Fruit fly (Drosophila melanogaster) whole organism, embryonic: ENCODE results near the gene GXIVsPLA2.
A peak's percentile ranks its signal among the peaks of the same experiment; 100 is the strongest.

Experiments used
- Adf1 ChIP-seq: fragments of 200-800 bp; sonication (Bioruptor generic); IDR thresholded peaks from 2 replicates; pipeline ENCODE4 v1.3.6; 2022; ENCODE audit warnings: missing biosample characterization, missing genetic modification characterization
- Atf3 ChIP-seq: fragments of 200-800 bp; sonication (Bioruptor generic); optimal IDR thresholded peaks from 3 replicates; lab custom pipeline; 2016; ENCODE audit warnings: missing biosample characterization, missing genetic modification characterization
- BEAF-32 ChIP-seq: fragments of 200-800 bp; sonication (Bioruptor generic); optimal IDR thresholded peaks from 3 replicates; lab custom pipeline; 2017; ENCODE audit warnings: missing biosample characterization, missing genetic modification characterization, mild to moderate bottlenecking, moderate library complexity, missing genetic modification reagents
- Bgb ChIP-seq: fragments of 200-800 bp; sonication (Bioruptor generic); IDR thresholded peaks from 2 replicates; pipeline ENCODE4 v1.3.6; 2022; ENCODE audit warnings: missing biosample characterization, missing genetic modification characterization; ENCODE audit not compliant: partially characterized antibody
- CG1233 ChIP-seq: fragments of 200-800 bp; sonication (Bioruptor generic); optimal IDR thresholded peaks from 4 replicates; lab custom pipeline; 2018; ENCODE audit warnings: missing biosample characterization, mild to moderate bottlenecking, missing genetic modification characterization
- CG12769 ChIP-seq: fragments of 200-800 bp; sonication (Bioruptor generic); optimal IDR thresholded peaks from 2 replicates; lab custom pipeline; 2019; ENCODE audit warnings: missing biosample characterization, mild to moderate bottlenecking, missing genetic modification characterization, moderate library complexity
- CG13296 ChIP-seq: fragments of 200-800 bp; sonication (Bioruptor generic); optimal IDR thresholded peaks from 3 replicates; lab custom pipeline; 2018; ENCODE audit warnings: missing biosample characterization, mild to moderate bottlenecking, missing genetic modification characterization
- CG15011 ChIP-seq: fragments of 200-800 bp; sonication (Bioruptor generic); optimal IDR thresholded peaks from 3 replicates; lab custom pipeline; 2018; ENCODE audit warnings: missing biosample characterization, mild to moderate bottlenecking, missing genetic modification characterization
- CG15479 ChIP-seq: fragments of 200-800 bp; sonication (Bioruptor generic); optimal IDR thresholded peaks from 3 replicates; lab custom pipeline; 2019; ENCODE audit warnings: missing biosample characterization, mild to moderate bottlenecking, missing genetic modification characterization, moderate library complexity
- CG1832 ChIP-seq: fragments of 200-800 bp; sonication (Bioruptor generic); optimal IDR thresholded peaks from 2 replicates; lab custom pipeline; 2017; ENCODE audit warnings: missing biosample characterization, mild to moderate bottlenecking, missing genetic modification characterization, inconsistent platforms
- CG18764 ChIP-seq: fragments of 200-800 bp; sonication (Bioruptor generic); optimal IDR thresholded peaks from 3 replicates; lab custom pipeline; 2016; ENCODE audit warnings: missing biosample characterization, missing genetic modification characterization
- CG31441 ChIP-seq: fragments of 200-800 bp; sonication (Bioruptor generic); IDR thresholded peaks from 2 replicates; pipeline ENCODE4 v1.3.6; 2022; ENCODE audit warnings: missing biosample characterization, missing genetic modification characterization
- CG6791 ChIP-seq: fragments of 200-800 bp; sonication (Bioruptor generic); IDR thresholded peaks from 3 replicates; pipeline ENCODE4 v1.3.6; 2022; ENCODE audit warnings: missing biosample characterization, missing genetic modification characterization; ENCODE audit not compliant: partially characterized antibody
- CG7987 ChIP-seq: fragments of 200-800 bp; sonication (Bioruptor generic); optimal IDR thresholded peaks from 2 replicates; lab custom pipeline; 2018; ENCODE audit warnings: missing biosample characterization, mild to moderate bottlenecking, missing genetic modification characterization, moderate library complexity
- CG8281 ChIP-seq: fragments of 200-800 bp; sonication (Bioruptor generic); optimal IDR thresholded peaks from 2 replicates; lab custom pipeline; 2018; ENCODE audit warnings: missing biosample characterization, mild to moderate bottlenecking, missing genetic modification characterization, moderate library complexity
- CG8290 ChIP-seq, 3 experiments: fragments of 200-800 bp; sonication (Bioruptor generic); optimal IDR thresholded peaks; 2 replicates each; lab custom pipeline; 2016 to 2019; ENCODE audit warnings: missing biosample characterization in 3 of 3, missing genetic modification characterization in 3 of 3, mild to moderate bottlenecking in 2 of 3, moderate library complexity in 1 of 3
- CG9727 ChIP-seq: fragments of 200-800 bp; sonication (Bioruptor generic); optimal IDR thresholded peaks from 3 replicates; lab custom pipeline; 2017; ENCODE audit warnings: missing biosample characterization, mild to moderate bottlenecking, missing genetic modification characterization
- CHES-1-like ChIP-seq: fragments of 200-800 bp; sonication (Bioruptor generic); optimal IDR thresholded peaks from 2 replicates; lab custom pipeline; 2016; ENCODE audit warnings: missing biosample characterization, missing genetic modification characterization
- E2f2 ChIP-seq: fragments of 200-800 bp; sonication (Bioruptor generic); IDR thresholded peaks from 2 replicates; pipeline ENCODE4 v1.3.6; 2022; ENCODE audit warnings: missing biosample characterization, missing genetic modification characterization
- ERR ChIP-seq: fragments of 200-800 bp; sonication (Bioruptor generic); optimal IDR thresholded peaks from 2 replicates; lab custom pipeline; 2016; ENCODE audit warnings: missing biosample characterization, missing genetic modification characterization
- Hmr ChIP-seq: fragments of 200-800 bp; sonication (Bioruptor generic); optimal IDR thresholded peaks from 3 replicates; lab custom pipeline; 2017; ENCODE audit warnings: mild to moderate bottlenecking, missing biosample characterization, missing genetic modification reagents, missing genetic modification characterization
- Kr ChIP-seq: fragments of 200-800 bp; sonication (Bioruptor generic); optimal IDR thresholded peaks from 2 replicates; lab custom pipeline; 2017; ENCODE audit warnings: missing biosample characterization, mild to moderate bottlenecking, missing genetic modification characterization
- Oaz ChIP-seq: fragments of 200-800 bp; sonication (Bioruptor generic); IDR thresholded peaks from 2 replicates; pipeline ENCODE4 v1.3.6; 2022; ENCODE audit warnings: missing biosample characterization, missing genetic modification characterization
- Pdp1 ChIP-seq, 2 experiments: fragments of 200-800 bp; sonication (Bioruptor generic); optimal IDR thresholded peaks; 3 replicates each; lab custom pipeline; 2016; ENCODE audit warnings: missing biosample characterization in 2 of 2, missing genetic modification characterization in 2 of 2, mild to moderate bottlenecking in 1 of 2, moderate library complexity in 1 of 2
- Rx ChIP-seq: fragments of 200-800 bp; sonication (Bioruptor generic); IDR thresholded peaks from 2 replicates; pipeline ENCODE4 v1.3.6; 2022; ENCODE audit warnings: missing biosample characterization, missing genetic modification characterization
- abd-A ChIP-seq: fragments of 200-800 bp; sonication (Bioruptor generic); optimal IDR thresholded peaks from 3 replicates; lab custom pipeline; 2019; ENCODE audit warnings: missing biosample characterization, mild to moderate bottlenecking, missing genetic modification characterization, moderate library complexity
- crc ChIP-seq: fragments of 200-800 bp; sonication (Bioruptor generic); optimal IDR thresholded peaks from 2 replicates; lab custom pipeline; 2016; ENCODE audit warnings: missing biosample characterization, missing genetic modification characterization
- ken ChIP-seq: fragments of 200-800 bp; sonication (Bioruptor generic); IDR thresholded peaks from 3 replicates; pipeline ENCODE4 v1.3.6; 2022; ENCODE audit warnings: missing biosample characterization, missing genetic modification characterization
- nom ChIP-seq: fragments of 200-800 bp; sonication (Bioruptor generic); optimal IDR thresholded peaks from 2 replicates; lab custom pipeline; 2017; ENCODE audit warnings: missing biosample characterization, missing genetic modification characterization, mild to moderate bottlenecking, moderate library complexity, missing genetic modification reagents
- sd ChIP-seq: fragments of 200-800 bp; sonication (Bioruptor generic); optimal IDR thresholded peaks from 3 replicates; lab custom pipeline; 2018; ENCODE audit warnings: missing biosample characterization, mild to moderate bottlenecking, missing genetic modification characterization, moderate library complexity
- seq ChIP-seq: fragments of 200-800 bp; sonication (Bioruptor generic); IDR thresholded peaks from 2 replicates; pipeline ENCODE4 v1.3.6; 2022; ENCODE audit warnings: missing biosample characterization, missing genetic modification characterization
- slbo ChIP-seq: fragments of 200-800 bp; sonication (Bioruptor generic); IDR thresholded peaks from 2 replicates; pipeline ENCODE4 v1.3.6; 2022; ENCODE audit warnings: missing biosample characterization, missing genetic modification characterization
- sr ChIP-seq: fragments of 200-800 bp; sonication (Bioruptor generic); IDR thresholded peaks from 3 replicates; pipeline ENCODE4 v1.3.6; 2022; ENCODE audit warnings: missing biosample characterization, missing genetic modification characterization
- stwl ChIP-seq: fragments of 200-800 bp; sonication (Bioruptor generic); optimal IDR thresholded peaks from 3 replicates; lab custom pipeline; 2018; ENCODE audit warnings: missing biosample characterization, mild to moderate bottlenecking, missing genetic modification characterization, moderate library complexity
- tup ChIP-seq: fragments of 200-800 bp; sonication (Bioruptor generic); optimal IDR thresholded peaks from 2 replicates; lab custom pipeline; 2016; ENCODE audit warnings: missing biosample characterization, mild to moderate bottlenecking, missing genetic modification characterization, moderate library complexity
- tx ChIP-seq: fragments of 200-800 bp; sonication (Bioruptor generic); optimal IDR thresholded peaks from 2 replicates; lab custom pipeline; 2016; ENCODE audit warnings: missing biosample characterization, missing genetic modification characterization
- vvl ChIP-seq: fragments of 200-800 bp; sonication (Bioruptor generic); IDR thresholded peaks from 2 replicates; pipeline ENCODE4 v1.3.6; 2022; ENCODE audit warnings: missing biosample characterization, missing genetic modification characterization

GXIVsPLA2 gene

dm6 chr3L:15988039-15988546 is 33.2 kb downstream of the GXIVsPLA2 start, which contains the start of gene Hip14 (continued):
- TF ChIP-seq CHES-1-like: no peak
- TF ChIP-seq sd (tag; lab: Kevin White, UChicago): peak; percentile 86
- peak; percentile 22 for TF ChIP-seq CG13296 (GFP tag; lab: Kevin White, UChicago)
- TF ChIP-seq seq: peak; percentile 77
- no peak for TF ChIP-seq Kr (GFP tag; lab: Kevin White, UChicago)
- no peak for TF ChIP-seq tup (GFP tag; lab: Kevin White, UChicago)
- TF ChIP-seq nom (GFP tag; lab: Kevin White, UChicago): peak; percentile 57
- peak; percentile 16; the same call in 1 of the 2 replicates for TF ChIP-seq Adf1 (GFP tag; lab: Robert Waterston, UW)
- TF ChIP-seq BEAF-32 (GFP tag; lab: Kevin White, UChicago): peak; percentile 29
- peak; percentile 63 for TF ChIP-seq CG31441 (GFP tag; lab: Robert Waterston, UW)
- peak; percentile 39 for TF ChIP-seq vvl (GFP tag; lab: Robert Waterston, UW)
- peak; percentile 54 for TF ChIP-seq stwl (tag; lab: Kevin White, UChicago)
- no peak for TF ChIP-seq CG7987
- TF ChIP-seq CG6791 (GFP tag; lab: Robert Waterston, UW): 0 out of 3 replicates have a peak, but pooled peaks have one; percentile 46
- TF ChIP-seq CG9727 (GFP tag; lab: Kevin White, UChicago): peak; percentile 33
- TF ChIP-seq slbo (GFP tag; lab: Robert Waterston, UW): peak; percentile 68
- TF ChIP-seq ken: no peak
- TF ChIP-seq Pdp1 (GFP tag; optimal IDR thresholded peaks at IDR 0.05; lab: Kevin White, UChicago): peak in 1 of 2 experiments; percentile 49
- TF ChIP-seq CG1832 (GFP tag; lab: Kevin White, UChicago): peak; percentile 90
- TF ChIP-seq ERR: peak; percentile 10

dm6 chr3L:15996019-15996418 is 41.1 kb downstream of the GXIVsPLA2 start:
- TF ChIP-seq sr (GFP tag; lab: Robert Waterston, UW) (peak; percentile 74; the same call in 2 of the 3 replicates), CG8290 (GFP tag; optimal IDR thresholded peaks at IDR 0.05; lab: Kevin White, UChicago) (no peak), CG8290 (tag; optimal IDR thresholded peaks at IDR 0.05; lab: Kevin White, UChicago) (no peak), sd (tag; lab: Kevin White, UChicago) (peak; percentile 96)

- TF ChIP-seq E2f2 (GFP tag; lab: Robert Waterston, UW) (no peak), CG8281 (tag; lab: Kevin White, UChicago) (peak; percentile 7), CG12769 (tag; lab: Kevin White, UChicago) (peak; percentile 55), abd-A (tag; lab: Kevin White, UChicago) (no peak), tx (GFP tag; lab: Kevin White, UChicago) (no peak), sd (tag; lab: Kevin White, UChicago) (peak; percentile 84), CG15011 (GFP tag; lab: Kevin White, UChicago) (no peak), stwl (tag; lab: Kevin White, UChicago) (no peak), Hmr (GFP tag; lab: Kevin White, UChicago) (no peak), CG15479 (GFP tag; lab: Kevin White, UChicago) (no peak), crc (GFP tag; lab: Kevin White, UChicago) (no peak), Atf3 (GFP tag; lab: Kevin White, UChicago) (no peak), CG18764 (GFP tag; lab: Kevin White, UChicago) (no peak), Oaz (GFP tag; lab: Robert Waterston, UW) (no peak), sr (GFP tag; lab: Robert Waterston, UW) (peak; percentile 93), Rx (no peak), Bgb (no peak), CG1233 (no peak)
Observed at dm6 chr3L:15998217-15998616, 43.3 kb downstream of the GXIVsPLA2 start.
